Worm (Caenorhabditis elegans) whole organism, L4 larva: ENCODE measurements around the gene C45H4.18.
"Not testable (repeated sequence)": the region's sequence is repeated elsewhere in the genome, so short reads cannot be mapped to it uniquely, and the experiment has no call there.

Experiments used
- R02D3.7 ChIP-seq: fragments of 150-350 bp; sonication (generic microtip); optimal IDR thresholded peaks from 3 replicates; lab custom pipeline; 2014; ENCODE audit warnings: missing biosample characterization, missing genetic modification characterization
- T20F7.1 ChIP-seq: fragments of 200-800 bp; sonication (Bioruptor generic); optimal IDR thresholded peaks from 2 replicates; lab custom pipeline; 2018; ENCODE audit warnings: mild to moderate bottlenecking, missing genetic modification characterization, missing compliant biosample characterization
- Y5F2A.4 ChIP-seq: fragments of 200-800 bp; sonication (Bioruptor generic); optimal IDR thresholded peaks from 2 replicates; lab custom pipeline; 2018; ENCODE audit warnings: mild to moderate bottlenecking, missing genetic modification characterization, missing compliant biosample characterization
- aha-1 ChIP-seq: fragments of 150-350 bp; peaks from one replicate; lab custom pipeline; 2014; ENCODE audit warnings: missing biosample characterization, missing genetic modification characterization
- ceh-32 ChIP-seq: sonication (generic microtip); optimal IDR thresholded peaks from 2 replicates; lab custom pipeline; 2016; ENCODE audit warnings: mild to moderate bottlenecking, missing genetic modification characterization, missing compliant biosample characterization; ENCODE audit not compliant: poor library complexity
- ceh-82 ChIP-seq: sonication (generic microtip); optimal IDR thresholded peaks from 2 replicates; lab custom pipeline; 2017; ENCODE audit warnings: missing biosample characterization, missing genetic modification characterization
- ces-1 ChIP-seq: fragments of 150-350 bp; sonication (generic microtip); optimal IDR thresholded peaks from 4 replicates; lab custom pipeline; 2014; ENCODE audit warnings: missing biosample characterization, missing genetic modification reagents, missing genetic modification characterization
- ctbp-1 ChIP-seq: fragments of 200-800 bp; sonication (Bioruptor generic); IDR thresholded peaks from 2 replicates; pipeline ENCODE4 v1.3.6; 2022; ENCODE audit warnings: missing genetic modification reagents, missing genetic modification characterization, missing compliant biosample characterization
- daf-16 ChIP-seq, 3 experiments: sonication (generic microtip); optimal IDR thresholded peaks; 2 replicates each; lab custom pipeline; 2016 to 2017; ENCODE audit warnings: missing genetic modification characterization in 3 of 3, missing genetic modification reagents in 3 of 3, mild to moderate bottlenecking in 2 of 3, missing compliant biosample characterization in 2 of 3, missing biosample characterization in 1 of 3, moderate library complexity in 1 of 3
- dmd-6 ChIP-seq: fragments of 200-800 bp; sonication (Bioruptor generic); IDR thresholded peaks from 2 replicates; pipeline ENCODE4 v1.3.6; 2022; ENCODE audit warnings: missing genetic modification reagents, missing genetic modification characterization, missing compliant biosample characterization
- dmd-9 ChIP-seq: fragments of 200-800 bp; sonication (Bioruptor generic); IDR thresholded peaks from 2 replicates; pipeline ENCODE4 v1.3.6; 2022; ENCODE audit warnings: missing genetic modification reagents, missing genetic modification characterization, missing compliant biosample characterization
- dpl-1 ChIP-seq: fragments of 150-350 bp; optimal IDR thresholded peaks from 2 replicates; lab custom pipeline; 2014; ENCODE audit warnings: missing biosample characterization, missing genetic modification reagents, missing genetic modification characterization
- fkh-10 ChIP-seq: fragments of 150-350 bp; optimal IDR thresholded peaks from 2 replicates; lab custom pipeline; 2014; ENCODE audit warnings: missing biosample characterization, missing genetic modification reagents, missing genetic modification characterization
- hif-1 ChIP-seq, 2 experiments: sonication (generic microtip); optimal IDR thresholded peaks; 2 replicates each; lab custom pipeline; 2016 to 2017; ENCODE audit warnings: missing compliant biosample characterization in 2 of 2, missing genetic modification characterization in 2 of 2, missing genetic modification reagents in 2 of 2, missing genotype in 2 of 2, mild to moderate bottlenecking in 1 of 2
- hlh-11 ChIP-seq: fragments of 200-800 bp; sonication (Bioruptor generic); optimal IDR thresholded peaks from 2 replicates; lab custom pipeline; 2018; ENCODE audit warnings: mild to moderate bottlenecking, missing genetic modification characterization, missing compliant biosample characterization
- hlh-30 ChIP-seq: sonication (generic microtip); optimal IDR thresholded peaks from 2 replicates; lab custom pipeline; 2017; ENCODE audit warnings: antibody characterized with exemption, mild to moderate bottlenecking, missing genetic modification characterization, missing compliant biosample characterization; ENCODE audit not compliant: insufficient read depth
- jun-1 ChIP-seq: fragments of 150-350 bp; optimal IDR thresholded peaks from 2 replicates; lab custom pipeline; 2014; ENCODE audit warnings: missing biosample characterization, missing genetic modification reagents, missing genetic modification characterization
- lin-13 ChIP-seq: fragments of 150-350 bp; optimal IDR thresholded peaks from 2 replicates; lab custom pipeline; 2014; ENCODE audit warnings: missing biosample characterization, missing genetic modification reagents, missing genetic modification characterization
- lin-38 ChIP-seq: fragments of 200-800 bp; sonication (Bioruptor generic); IDR thresholded peaks from 2 replicates; pipeline ENCODE4 v1.3.6; 2022; ENCODE audit warnings: missing genetic modification reagents, missing genetic modification characterization, missing compliant biosample characterization
- lsy-2 ChIP-seq, 2 experiments: fragments of 150-350 bp in 1 of 2; sonication (generic microtip) in 1 of 2; optimal IDR thresholded peaks; 2 replicates each; lab custom pipeline; 2014 to 2017; ENCODE audit warnings: missing biosample characterization in 2 of 2, missing genetic modification characterization in 2 of 2
- madf-5 ChIP-seq, 2 experiments: fragments of 200-800 bp; sonication (Bioruptor generic); IDR thresholded peaks; 2 replicates each; pipeline ENCODE4 v1.3.6; 2022; ENCODE audit warnings: missing compliant biosample characterization in 2 of 2, missing genetic modification characterization in 2 of 2
- mes-2 ChIP-seq: sonication (generic microtip); optimal IDR thresholded peaks from 2 replicates; lab custom pipeline; 2016; ENCODE audit warnings: missing genotype, mild to moderate bottlenecking, missing genetic modification characterization, missing compliant biosample characterization; ENCODE audit not compliant: poor library complexity, severe bottlenecking
- mxl-3 ChIP-seq: fragments of 200-800 bp; sonication (Bioruptor generic); optimal IDR thresholded peaks from 2 replicates; lab custom pipeline; 2018; ENCODE audit warnings: mild to moderate bottlenecking, missing genetic modification characterization, missing compliant biosample characterization
- nhr-102 ChIP-seq: sonication (generic microtip); optimal IDR thresholded peaks from 2 replicates; lab custom pipeline; 2016; ENCODE audit warnings: mild to moderate bottlenecking, missing genetic modification characterization, moderate library complexity, missing compliant biosample characterization
- nhr-11 ChIP-seq: fragments of 150-350 bp; optimal IDR thresholded peaks from 2 replicates; lab custom pipeline; 2014; ENCODE audit warnings: missing biosample characterization, missing genetic modification characterization
- nhr-111 ChIP-seq: fragments of 200-800 bp; sonication (Bioruptor generic); optimal IDR thresholded peaks from 2 replicates; lab custom pipeline; 2018; ENCODE audit warnings: mild to moderate bottlenecking, missing genetic modification characterization, missing compliant biosample characterization
- nhr-237 ChIP-seq: sonication (generic microtip); optimal IDR thresholded peaks from 2 replicates; lab custom pipeline; 2017; ENCODE audit warnings: missing biosample characterization, missing genetic modification characterization
- nhr-25 ChIP-seq: sonication (generic microtip); optimal IDR thresholded peaks from 2 replicates; lab custom pipeline; 2017; ENCODE audit warnings: missing genetic modification characterization, mild to moderate bottlenecking, missing compliant biosample characterization, antibody characterized with exemption, moderate library complexity, borderline replicate concordance; ENCODE audit not compliant: insufficient read depth
- nhr-28 ChIP-seq: fragments of 150-350 bp; optimal IDR thresholded peaks from 2 replicates; lab custom pipeline; 2014; ENCODE audit warnings: missing biosample characterization, missing genetic modification characterization
- nhr-41 ChIP-seq: fragments of 200-800 bp; sonication (Bioruptor generic); IDR thresholded peaks from 2 replicates; pipeline ENCODE4 v1.3.6; 2022; ENCODE audit warnings: missing genetic modification reagents, missing genetic modification characterization, missing compliant biosample characterization
- pha-4 ChIP-seq, 2 experiments: fragments of 150-350 bp in 1 of 2; fragments of 200-800 bp in 1 of 2; sonication (Bioruptor generic) in 1 of 2; IDR thresholded peaks in 1 of 2; optimal IDR thresholded peaks in 1 of 2; 2 replicates each; pipeline versions ENCODE4 v1.3.6 to Lab custom; 2014 to 2022; ENCODE audit warnings: missing genetic modification characterization in 2 of 2, missing genetic modification reagents in 2 of 2, missing biosample characterization in 1 of 2, missing compliant biosample characterization in 1 of 2
- saeg-2 ChIP-seq: fragments of 200-800 bp; sonication (Bioruptor generic); IDR thresholded peaks from 2 replicates; pipeline ENCODE4 v1.3.6; 2022; ENCODE audit warnings: missing genetic modification reagents, missing genetic modification characterization, missing compliant biosample characterization
- sdz-12 ChIP-seq: fragments of 200-800 bp; sonication (Bioruptor generic); optimal IDR thresholded peaks from 2 replicates; lab custom pipeline; 2018; ENCODE audit warnings: mild to moderate bottlenecking, missing genetic modification characterization, missing compliant biosample characterization
- skn-1 ChIP-seq: fragments of 150-350 bp; optimal IDR thresholded peaks from 2 replicates; lab custom pipeline; 2014; ENCODE audit warnings: missing biosample characterization, missing genetic modification characterization
- spr-1 ChIP-seq: sonication (generic microtip); optimal IDR thresholded peaks from 2 replicates; lab custom pipeline; 2016; ENCODE audit warnings: mild to moderate bottlenecking, missing genetic modification characterization, missing compliant biosample characterization
- unc-130 ChIP-seq: sonication (generic microtip); optimal IDR thresholded peaks from 2 replicates; lab custom pipeline; 2016; ENCODE audit warnings: missing genetic modification reagents, missing genetic modification characterization, missing compliant biosample characterization
- unc-62 ChIP-seq, 3 experiments: fragments of 150-350 bp in 1 of 3; sonication (generic microtip); optimal IDR thresholded peaks in 2 of 3; peaks in 1 of 3; 1 replicate in 1 of 3; 2 replicates in 2 of 3; lab custom pipeline; 2014 to 2017; ENCODE audit warnings: missing biosample characterization in 3 of 3, missing genetic modification characterization in 3 of 3, missing genetic modification reagents in 3 of 3, missing genotype in 1 of 3
- vab-7 ChIP-seq: fragments of 200-800 bp; sonication (Bioruptor generic); IDR thresholded peaks from 2 replicates; pipeline ENCODE4 v1.3.6; 2022; ENCODE audit warnings: missing genetic modification reagents, missing genetic modification characterization, missing compliant biosample characterization
- zag-1 ChIP-seq: fragments of 150-350 bp; optimal IDR thresholded peaks from 2 replicates; lab custom pipeline; 2014; ENCODE audit warnings: missing biosample characterization, missing genetic modification characterization
- zip-11 ChIP-seq: fragments of 200-800 bp; sonication (Bioruptor generic); IDR thresholded peaks from 2 replicates; pipeline ENCODE4 v1.3.6; 2022; ENCODE audit warnings: missing genetic modification characterization, missing compliant biosample characterization
- ztf-7 ChIP-seq: fragments of 150-350 bp; optimal IDR thresholded peaks from 2 replicates; lab custom pipeline; 2014; ENCODE audit warnings: missing biosample characterization, missing genetic modification characterization

The C45H4.18 gene

ce11 chrV:2138287-2138686 is 37.1 kb upstream of the C45H4.18 start:
- TF ChIP-seq fkh-10 (no peak), unc-62 (GFP tag; optimal IDR thresholded peaks at IDR 0.05 in 1 of 2; lab: Kevin White, UChicago) (peak in 1 of 2 experiments; percentile 42), unc-62 (tag; optimal IDR thresholded peaks at IDR 0.05; lab: Kevin White, UChicago) (no peak), nhr-102 (tag; lab: Kevin White, UChicago) (no peak), saeg-2 (GFP tag; lab: Robert Waterston, UW) (no peak), spr-1 (tag; lab: Kevin White, UChicago) (no peak), nhr-28 (tag; lab: Kevin White, UChicago) (peak; percentile 12), jun-1 (no peak), pha-4 (GFP tag; IDR thresholded peaks at IDR 0.05; lab: Robert Waterston, UW) (no peak), pha-4 (tag; optimal IDR thresholded peaks at IDR 0.05; lab: Kevin White, UChicago) (no peak), nhr-25 (tag; lab: Kevin White, UChicago) (no peak), Y5F2A.4 (GFP tag; lab: Kevin White, UChicago) (no peak), nhr-11 (peak; percentile 43)

- TF ChIP-seq aha-1 (tag; lab: Kevin White, UChicago): peak; percentile 94
- TF ChIP-seq unc-130 (GFP tag; lab: Kevin White, UChicago): no peak
- TF ChIP-seq lsy-2 (tag; optimal IDR thresholded peaks at IDR 0.05; lab: Kevin White, UChicago): no peak
- peak in 1 of 2 experiments; percentile 69 for TF ChIP-seq hif-1 (tag; optimal IDR thresholded peaks at IDR 0.05; lab: Kevin White, UChicago)
- no peak for TF ChIP-seq zip-11 (GFP tag; lab: Robert Waterston, UW)
- no peak for TF ChIP-seq skn-1 (tag; lab: Kevin White, UChicago)
These were observed 35.4 kb upstream of the C45H4.18 start, which contains the start of gene F22F7.7 for ce11 chrV:2139918-2140317. Gene F22F7.7 (minus strand): TSS chrV:2140042.

- TF ChIP-seq sdz-12; ctbp-1 (GFP tag; lab: Robert Waterston, UW); vab-7 (GFP tag; lab: Robert Waterston, UW): not testable (repeated sequence)
These were observed 30.9 kb upstream of the C45H4.18 start, which contains the start of gene F22F7.12 for ce11 chrV:2144408-2144807. Gene F22F7.12 (minus strand): TSS chrV:2144508.

ce11 chrV:2146044-2146443 is 29.3 kb upstream of the C45H4.18 start, which contains the start of gene str-52:
Gene str-52 (minus strand): TSS chrV:2146144.
- TF ChIP-seq ctbp-1 (GFP tag; lab: Robert Waterston, UW) (no peak), dmd-6 (no peak), ceh-82 (tag; lab: Kevin White, UChicago) (no peak), dpl-1 (no peak), ztf-7 (tag; lab: Kevin White, UChicago) (no peak), nhr-237 (no peak), T20F7.1 (no peak)
- TF ChIP-seq, all 104 proteins: peak for 0

- no peak for TF ChIP-seq nhr-41 (GFP tag; lab: Robert Waterston, UW)
- no peak for TF ChIP-seq hlh-30
- TF ChIP-seq R02D3.7 (tag; lab: Kevin White, UChicago): no peak
- no peak for TF ChIP-seq ceh-32 (tag; lab: Kevin White, UChicago)
- TF ChIP-seq mxl-3 (GFP tag; lab: Kevin White, UChicago): no peak
- no peak for TF ChIP-seq ces-1 (GFP tag; lab: Kevin White, UChicago)
- no peak for TF ChIP-seq nhr-102 (tag; lab: Kevin White, UChicago)
- no peak for TF ChIP-seq zag-1 (tag; lab: Kevin White, UChicago)
- TF ChIP-seq lin-38 (GFP tag; lab: Robert Waterston, UW): no peak
- TF ChIP-seq ctbp-1 (GFP tag; lab: Robert Waterston, UW): no peak
- TF ChIP-seq lin-13 (GFP tag; lab: Kevin White, UChicago): no peak
- no peak for TF ChIP-seq skn-1 (tag; lab: Kevin White, UChicago)
- no peak for TF ChIP-seq nhr-111 (GFP tag; lab: Kevin White, UChicago)
- TF ChIP-seq mes-2: no peak
- TF ChIP-seq madf-5 (GFP tag; IDR thresholded peaks at IDR 0.05; lab: Robert Waterston, UW): no peak
- TF ChIP-seq T20F7.1: no peak
- no peak for TF ChIP-seq dmd-9 (GFP tag; lab: Robert Waterston, UW)
- TF ChIP-seq hlh-11 (tag; lab: Kevin White, UChicago): no peak
- no peak for TF ChIP-seq daf-16 (GFP tag; optimal IDR thresholded peaks at IDR 0.05; lab: Kevin White, UChicago)
- no peak for TF ChIP-seq daf-16 (tag; optimal IDR thresholded peaks at IDR 0.05; lab: Kevin White, UChicago)
These were observed 28.5 kb upstream of the C45H4.18 start, which contains the start of gene srbc-20 for ce11 chrV:2146795-2147194. Gene srbc-20 (plus strand): TSS chrV:2147095.
